Worm (Caenorhabditis elegans) whole organism, L4/young adult: Measurements from ENCODE around the gene mlk-1.

Experiments
- W03F9.2 ChIP-seq: fragments of 150-350 bp; optimal IDR thresholded peaks from 2 replicates; lab custom pipeline; 2014; ENCODE audit warnings: missing biosample characterization, missing genetic modification characterization
- dao-5 ChIP-seq: sonication (generic microtip); optimal IDR thresholded peaks from 2 replicates; lab custom pipeline; 2016; ENCODE audit warnings: missing genotype, missing genetic modification characterization, moderate library complexity, missing compliant biosample characterization
- him-1 ChIP-seq: sonication (generic microtip); optimal IDR thresholded peaks from 2 replicates; lab custom pipeline; 2016; ENCODE audit warnings: missing genotype, missing genetic modification reagents, missing genetic modification characterization, missing compliant biosample characterization

mlk-1 gene

ce11 chrV:5035058-5035457, 29.6 kb downstream of the mlk-1 start, which contains the start of gene K11D12.6:
Gene K11D12.6, minus strand, starts transcription at chrV:5035158.
- no peak for TF ChIP-seq W03F9.2 (tag; lab: Kevin White, UChicago)
- TF ChIP-seq dao-5 (tag; lab: Kevin White, UChicago): no peak
- no peak for TF ChIP-seq him-1 (tag; lab: Kevin White, UChicago)

DNA sequence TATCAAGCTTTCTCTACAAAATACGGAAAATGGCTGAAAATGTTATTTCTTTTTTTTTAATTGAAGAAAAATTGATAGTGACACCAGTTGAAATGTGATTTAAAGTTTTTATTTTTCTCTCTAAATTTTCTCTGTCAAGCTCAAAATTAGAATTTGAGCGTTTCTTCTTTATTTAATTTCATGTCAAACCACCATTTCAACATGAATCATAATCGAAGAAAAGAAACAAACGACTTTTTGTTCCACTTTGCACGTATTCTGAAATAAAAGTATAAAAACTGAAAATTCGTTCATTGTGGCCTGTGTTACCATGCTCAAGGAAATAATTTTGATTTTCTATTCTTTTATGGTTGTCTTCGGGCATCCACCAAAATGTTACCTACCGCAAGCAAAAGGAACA, 31.5 kb downstream of the mlk-1 start, which contains the start of gene K11D12.13:
Gene K11D12.13 (plus strand): TSS at position 301 of the 400 bp plus-strand sequence.
- TF ChIP-seq him-1 (tag; lab: Kevin White, UChicago) (no peak), W03F9.2 (tag; lab: Kevin White, UChicago) (no peak), dao-5 (tag; lab: Kevin White, UChicago) (no peak)

- TF ChIP-seq W03F9.2 (tag; lab: Kevin White, UChicago) (no peak), dao-5 (tag; lab: Kevin White, UChicago) (no peak), him-1 (tag; lab: Kevin White, UChicago) (no peak)
Observed at ce11 chrV:5032176-5032575, 32.4 kb downstream of the mlk-1 start.

ce11 chrV:5031764-5032163, 32.8 kb downstream of the mlk-1 start:
- TF ChIP-seq dao-5 (tag; lab: Kevin White, UChicago) (no peak), him-1 (tag; lab: Kevin White, UChicago) (no peak), W03F9.2 (tag; lab: Kevin White, UChicago) (no peak)

ce11 chrV:5030715-5031114, 33.9 kb downstream of the mlk-1 start, which contains the start of gene swt-7:
Gene swt-7, minus strand, starts transcription at chrV:5030815.
- TF ChIP-seq him-1 (tag; lab: Kevin White, UChicago) (no peak), dao-5 (tag; lab: Kevin White, UChicago) (no peak), W03F9.2 (tag; lab: Kevin White, UChicago) (no peak)

DNA sequence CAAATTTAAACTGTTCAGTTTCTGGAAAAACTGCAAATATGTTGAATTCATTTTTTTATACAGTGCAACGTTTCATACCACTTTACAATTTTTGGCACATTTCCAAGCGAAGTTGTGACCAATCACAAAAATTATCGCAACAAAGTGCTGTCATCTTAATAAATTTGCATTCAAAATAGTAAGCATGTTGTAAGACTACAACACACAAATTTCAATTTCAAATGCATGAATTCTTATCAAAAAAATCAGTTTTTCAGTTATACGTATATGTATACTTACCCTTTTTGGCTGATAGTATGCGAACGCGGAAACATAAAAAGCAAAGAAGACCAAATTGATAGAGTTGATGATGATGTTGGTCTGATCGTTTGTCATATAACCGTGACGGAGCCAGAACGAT, 34.4 kb downstream of the mlk-1 start:
- TF ChIP-seq W03F9.2 (tag; lab: Kevin White, UChicago) (no peak), him-1 (tag; lab: Kevin White, UChicago) (no peak), dao-5 (tag; lab: Kevin White, UChicago) (no peak)

DNA sequence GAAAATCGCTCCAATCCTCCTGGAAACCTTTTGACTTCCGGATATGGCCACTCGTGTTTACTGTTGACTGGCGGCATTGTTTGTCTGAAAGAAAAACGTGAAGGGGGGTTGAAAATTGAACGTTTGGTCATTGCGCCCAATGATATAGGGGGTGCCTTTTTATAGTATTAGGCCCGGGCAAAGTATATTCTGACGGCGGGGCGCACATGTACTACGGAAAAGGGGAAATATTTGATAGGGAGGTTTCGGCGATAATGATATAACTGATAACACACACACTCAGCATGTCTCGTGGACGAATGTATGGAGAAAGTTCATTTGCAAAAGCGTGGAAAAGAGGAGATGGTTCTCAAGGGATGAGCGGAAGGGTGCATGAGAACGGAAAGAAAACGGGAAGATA, 37.0 kb downstream of the mlk-1 start, which contains the start of gene cpt-4:
Gene cpt-4 (minus strand): TSS at position 84 of the 400 bp plus-strand sequence.
- TF ChIP-seq W03F9.2 (tag; lab: Kevin White, UChicago): no peak
- no peak for TF ChIP-seq him-1 (tag; lab: Kevin White, UChicago)
- no peak for TF ChIP-seq dao-5 (tag; lab: Kevin White, UChicago)

DNA sequence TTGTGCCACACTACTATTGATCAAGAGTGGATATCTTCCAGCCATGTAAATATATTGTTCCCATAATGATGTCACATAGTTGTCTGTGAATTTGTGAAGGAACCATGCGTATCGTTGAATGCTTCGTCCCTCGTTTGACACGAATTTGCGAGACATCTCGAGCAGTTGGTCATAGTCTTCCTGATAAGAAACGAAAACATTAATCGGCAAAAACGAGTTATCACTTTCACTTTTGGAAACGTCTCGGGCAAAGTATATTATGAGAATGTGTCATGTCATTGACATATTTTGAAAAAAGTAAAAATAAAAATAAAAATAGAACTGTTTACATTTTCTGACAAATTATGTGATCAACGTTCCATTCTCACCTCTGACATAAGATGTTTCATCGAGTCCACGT, 38.2 kb downstream of the mlk-1 start:
- TF ChIP-seq dao-5 (tag; lab: Kevin White, UChicago) (no peak), W03F9.2 (tag; lab: Kevin White, UChicago) (no peak), him-1 (tag; lab: Kevin White, UChicago) (no peak)

DNA sequence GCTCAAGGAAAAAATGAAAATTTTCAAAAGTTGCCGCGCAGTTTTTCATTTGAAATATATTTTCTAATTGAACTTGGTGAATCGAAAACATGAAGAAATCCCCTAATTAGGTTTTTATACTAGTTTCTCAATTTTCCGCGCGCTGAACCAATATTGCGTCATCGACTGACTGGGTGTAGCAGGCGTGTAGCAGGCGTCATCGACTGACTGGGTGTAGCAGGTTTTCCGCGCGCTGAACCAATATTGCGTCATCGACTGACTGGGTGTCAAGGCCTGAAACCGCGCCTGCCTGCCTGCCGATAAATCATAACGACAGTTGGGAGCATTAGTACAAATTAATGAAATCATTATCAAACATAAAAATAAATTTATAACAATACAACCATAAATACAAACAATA, 41.3 kb downstream of the mlk-1 start:
- TF ChIP-seq him-1 (tag; lab: Kevin White, UChicago) (no peak), W03F9.2 (tag; lab: Kevin White, UChicago) (no peak), dao-5 (tag; lab: Kevin White, UChicago) (no peak)

DNA sequence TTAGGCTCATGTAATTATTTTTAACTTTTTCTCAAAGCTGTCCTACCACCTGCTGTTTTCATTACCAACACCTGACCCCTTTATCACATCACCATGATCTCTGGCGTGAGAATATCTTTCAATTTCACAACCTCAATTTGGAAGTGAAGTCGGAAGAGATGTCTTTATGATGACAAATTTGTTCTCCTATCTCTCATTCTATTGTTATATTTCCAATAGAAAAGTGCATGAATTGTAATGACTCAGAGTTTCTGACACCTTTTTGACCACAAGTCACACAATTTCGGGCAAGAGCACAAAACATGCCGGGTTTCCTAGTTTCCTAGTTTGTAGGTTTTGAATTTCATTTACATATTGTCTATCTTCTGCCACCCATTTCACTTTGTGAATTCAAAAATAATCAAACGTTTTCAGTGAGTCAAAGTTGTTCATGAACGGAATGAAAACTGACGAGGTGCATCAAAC, 45.8 kb downstream of the mlk-1 start, which contains the start of gene srr-4:
Gene srr-4 (plus strand): TSS at position 415 of the 465 bp plus-strand sequence.
- TF ChIP-seq him-1 (tag; lab: Kevin White, UChicago) (no peak), W03F9.2 (tag; lab: Kevin White, UChicago) (no peak), dao-5 (tag; lab: Kevin White, UChicago) (no peak)

DNA sequence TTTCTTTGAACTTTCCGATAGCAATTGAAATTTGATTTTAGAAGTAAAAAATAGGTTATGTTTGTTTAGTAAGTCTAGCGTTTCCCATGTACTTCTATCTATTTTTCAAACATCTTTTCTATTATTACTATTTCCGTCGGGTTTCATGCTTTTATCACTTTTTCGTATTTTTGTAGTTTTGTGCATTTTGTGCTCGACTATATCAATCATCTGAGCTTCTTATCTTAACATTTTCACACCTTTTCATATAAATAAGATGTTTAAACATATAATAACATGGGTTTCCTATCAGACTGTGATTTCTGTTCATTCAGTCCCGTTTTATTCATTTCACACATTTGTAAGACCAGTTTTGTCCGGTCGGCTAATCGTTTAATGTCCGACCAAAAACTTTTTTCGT, 46.5 kb downstream of the mlk-1 start:
- TF ChIP-seq dao-5 (tag; lab: Kevin White, UChicago): no peak
- no peak for TF ChIP-seq him-1 (tag; lab: Kevin White, UChicago)
- TF ChIP-seq W03F9.2 (tag; lab: Kevin White, UChicago): no peak

- no peak for TF ChIP-seq him-1 (tag; lab: Kevin White, UChicago)
- no peak for TF ChIP-seq dao-5 (tag; lab: Kevin White, UChicago)
- no peak for TF ChIP-seq W03F9.2 (tag; lab: Kevin White, UChicago)
Observed at ce11 chrV:5016728-5017127, 47.9 kb downstream of the mlk-1 start.

DNA sequence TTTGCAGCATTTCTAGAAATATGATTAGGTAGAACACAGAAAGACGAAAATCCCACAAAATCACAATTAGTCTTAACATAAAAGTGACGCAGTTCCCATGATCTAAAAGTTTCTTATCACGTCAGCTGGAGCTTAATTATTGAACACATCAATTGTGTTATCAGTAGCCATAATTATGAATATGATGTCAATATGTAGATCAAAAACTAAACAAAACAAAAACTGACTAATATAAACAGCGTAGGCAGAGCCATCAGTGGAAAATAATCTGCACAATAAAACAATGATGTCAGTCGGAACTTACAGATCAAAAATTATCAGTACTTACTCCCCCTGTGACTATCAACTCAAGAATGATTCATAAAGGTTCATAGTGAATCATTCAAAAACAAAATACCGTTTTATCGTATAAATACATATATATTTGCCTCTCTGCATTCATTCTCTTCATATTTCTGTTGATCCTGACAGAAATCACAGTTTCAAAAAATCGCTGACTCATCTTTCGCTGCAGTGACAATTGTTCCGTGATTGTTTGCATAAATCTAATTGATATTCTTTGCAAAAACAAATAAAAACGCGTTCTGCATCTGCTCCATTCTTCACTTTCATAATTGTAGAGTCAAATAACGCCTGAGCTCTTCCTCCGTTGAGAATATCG, 52.3 kb downstream of the mlk-1 start, which contains the start of gene srr-6:
Gene srr-6 (plus strand): TSS at position 611 of the 661 bp plus-strand sequence.
- TF ChIP-seq W03F9.2 (tag; lab: Kevin White, UChicago) (no peak), him-1 (tag; lab: Kevin White, UChicago) (no peak), dao-5 (tag; lab: Kevin White, UChicago) (no peak)
